Worm (Caenorhabditis elegans) whole organism, L2 larva: ENCODE data around the gene mltn-7.

Experiments
- C34F6.9 ChIP-seq: fragments of 150-350 bp; optimal IDR thresholded peaks from 2 replicates; lab custom pipeline; 2014; ENCODE audit warnings: missing biosample characterization, missing genetic modification characterization
- F13H6.1 ChIP-seq: sonication (generic microtip); optimal IDR thresholded peaks from 2 replicates; lab custom pipeline; 2016; ENCODE audit warnings: missing genetic modification characterization, missing compliant biosample characterization
- R02D3.7 ChIP-seq: fragments of 150-350 bp; optimal IDR thresholded peaks from 2 replicates; lab custom pipeline; 2014; ENCODE audit warnings: missing biosample characterization, missing genetic modification characterization
- Y55F3AM.14 ChIP-seq: fragments of 200-800 bp; sonication (Bioruptor generic); optimal IDR thresholded peaks from 2 replicates; lab custom pipeline; 2018; ENCODE audit warnings: mild to moderate bottlenecking, missing genetic modification characterization, missing compliant biosample characterization
- ZK546.5 ChIP-seq: sonication (generic microtip); optimal IDR thresholded peaks from 2 replicates; lab custom pipeline; 2017; ENCODE audit warnings: missing biosample characterization, missing genetic modification characterization
- alr-1 ChIP-seq: fragments of 150-350 bp; optimal IDR thresholded peaks from 2 replicates; lab custom pipeline; 2014; ENCODE audit warnings: missing biosample characterization, missing genetic modification characterization
- aly-2 ChIP-seq: fragments of 150-350 bp; optimal IDR thresholded peaks from 2 replicates; lab custom pipeline; 2014; ENCODE audit warnings: missing biosample characterization, missing genetic modification characterization
- ama-1 ChIP-seq: fragments of 150-350 bp; optimal IDR thresholded peaks from 2 replicates; lab custom pipeline; 2018; ENCODE audit warnings: inconsistent platforms
- blmp-1 ChIP-seq: sonication (generic microtip); optimal IDR thresholded peaks from 2 replicates; lab custom pipeline; 2017; ENCODE audit warnings: missing genetic modification characterization, mild to moderate bottlenecking, missing compliant biosample characterization, antibody characterized with exemption, moderate library complexity; ENCODE audit not compliant: insufficient read depth
- ceh-16 ChIP-seq: fragments of 150-350 bp; optimal IDR thresholded peaks from 2 replicates; lab custom pipeline; 2014; ENCODE audit warnings: missing biosample characterization, missing genetic modification characterization
- ceh-82 ChIP-seq: fragments of 150-350 bp; optimal IDR thresholded peaks from 2 replicates; lab custom pipeline; 2014; ENCODE audit warnings: missing biosample characterization, missing genetic modification characterization
- crh-2 ChIP-seq: sonication (generic microtip); optimal IDR thresholded peaks from 2 replicates; lab custom pipeline; 2017; ENCODE audit warnings: missing biosample characterization, missing genetic modification characterization
- dmd-4 ChIP-seq: sonication (generic microtip); optimal IDR thresholded peaks from 2 replicates; lab custom pipeline; 2017; ENCODE audit warnings: missing biosample characterization, missing genetic modification characterization
- egl-27 ChIP-seq: sonication (generic microtip); optimal IDR thresholded peaks from 3 replicates; lab custom pipeline; 2017; ENCODE audit warnings: missing biosample characterization, missing genetic modification reagents, missing genetic modification characterization
- elt-1 ChIP-seq: fragments of 150-350 bp; optimal IDR thresholded peaks from 2 replicates; lab custom pipeline; 2014; ENCODE audit warnings: missing biosample characterization, missing genetic modification characterization
- elt-3 ChIP-seq: sonication (generic microtip); optimal IDR thresholded peaks from 2 replicates; lab custom pipeline; 2017; ENCODE audit warnings: missing biosample characterization, missing genetic modification characterization
- fos-1 ChIP-seq: fragments of 150-350 bp; optimal IDR thresholded peaks from 2 replicates; lab custom pipeline; 2014; ENCODE audit warnings: missing biosample characterization, missing genetic modification characterization
- gmeb-1 ChIP-seq: fragments of 150-350 bp; optimal IDR thresholded peaks from 2 replicates; lab custom pipeline; 2014; ENCODE audit warnings: missing biosample characterization, missing genetic modification characterization
- lin-11 ChIP-seq: fragments of 150-350 bp; sonication (generic microtip); optimal IDR thresholded peaks from 2 replicates; lab custom pipeline; 2014; ENCODE audit warnings: missing biosample characterization, missing genetic modification characterization, inconsistent platforms, mixed read lengths
- lin-13 ChIP-seq: fragments of 150-350 bp; optimal IDR thresholded peaks from 2 replicates; lab custom pipeline; 2014; ENCODE audit warnings: missing biosample characterization, missing genetic modification reagents, missing genetic modification characterization
- lin-39 ChIP-seq: fragments of 150-350 bp; optimal IDR thresholded peaks from 2 replicates; lab custom pipeline; 2014; ENCODE audit warnings: missing biosample characterization, missing genetic modification reagents, missing genetic modification characterization
- lsy-2 ChIP-seq, 2 experiments: fragments of 150-350 bp in 1 of 2; sonication (generic microtip) in 1 of 2; optimal IDR thresholded peaks; 2 replicates each; lab custom pipeline; 2014 to 2017; ENCODE audit warnings: missing biosample characterization in 2 of 2, missing genetic modification characterization in 2 of 2
- mab-5 ChIP-seq: fragments of 150-350 bp; optimal IDR thresholded peaks from 2 replicates; lab custom pipeline; 2014; ENCODE audit warnings: missing biosample characterization, missing genetic modification characterization
- mbf-1 ChIP-seq: sonication (generic microtip); optimal IDR thresholded peaks from 2 replicates; lab custom pipeline; 2017; ENCODE audit warnings: missing biosample characterization, missing genetic modification characterization
- mdl-1 ChIP-seq, 2 experiments: fragments of 150-350 bp in 1 of 2; sonication (generic microtip) in 1 of 2; optimal IDR thresholded peaks; 2 replicates each; lab custom pipeline; 2017; ENCODE audit warnings: missing biosample characterization in 2 of 2, missing genetic modification characterization in 2 of 2
- nhr-10 ChIP-seq: sonication (generic microtip); optimal IDR thresholded peaks from 2 replicates; lab custom pipeline; 2017; ENCODE audit warnings: missing biosample characterization, missing genetic modification characterization
- nhr-11 ChIP-seq: fragments of 150-350 bp; optimal IDR thresholded peaks from 2 replicates; lab custom pipeline; 2014; ENCODE audit warnings: missing biosample characterization, missing genetic modification characterization
- nhr-12 ChIP-seq: fragments of 150-350 bp; optimal IDR thresholded peaks from 2 replicates; lab custom pipeline; 2014; ENCODE audit warnings: missing biosample characterization, missing genetic modification characterization
- nhr-129 ChIP-seq: fragments of 150-350 bp; optimal IDR thresholded peaks from 2 replicates; lab custom pipeline; 2014; ENCODE audit warnings: missing biosample characterization, missing genetic modification characterization
- nhr-21 ChIP-seq: fragments of 150-350 bp; optimal IDR thresholded peaks from 2 replicates; lab custom pipeline; 2014; ENCODE audit warnings: missing biosample characterization, missing genetic modification characterization
- nhr-23 ChIP-seq: fragments of 150-350 bp; optimal IDR thresholded peaks from 2 replicates; lab custom pipeline; 2014; ENCODE audit warnings: missing biosample characterization, missing genetic modification reagents, missing genetic modification characterization
- nhr-237 ChIP-seq: fragments of 150-350 bp; optimal IDR thresholded peaks from 2 replicates; lab custom pipeline; 2014; ENCODE audit warnings: missing biosample characterization, missing genetic modification characterization
- nhr-25 ChIP-seq: fragments of 150-350 bp; sonication (generic microtip); optimal IDR thresholded peaks from 3 replicates; lab custom pipeline; 2014; ENCODE audit warnings: missing biosample characterization, missing genetic modification characterization
- nhr-6 ChIP-seq: fragments of 150-350 bp; optimal IDR thresholded peaks from 2 replicates; lab custom pipeline; 2014; ENCODE audit warnings: missing biosample characterization, missing genetic modification characterization
- nhr-77 ChIP-seq: fragments of 150-350 bp; optimal IDR thresholded peaks from 2 replicates; lab custom pipeline; 2014; ENCODE audit warnings: missing biosample characterization, missing genetic modification characterization
- peb-1 ChIP-seq: fragments of 150-350 bp; optimal IDR thresholded peaks from 2 replicates; lab custom pipeline; 2014; ENCODE audit warnings: missing biosample characterization, missing genetic modification characterization
- sem-4 ChIP-seq: fragments of 150-350 bp; optimal IDR thresholded peaks from 2 replicates; lab custom pipeline; 2014; ENCODE audit warnings: missing biosample characterization, missing genetic modification reagents, missing genetic modification characterization
- skn-1 ChIP-seq: sonication (generic microtip); optimal IDR thresholded peaks from 2 replicates; lab custom pipeline; 2017; ENCODE audit warnings: missing biosample characterization, missing genetic modification characterization
- sma-3 ChIP-seq: sonication (generic microtip); optimal IDR thresholded peaks from 2 replicates; lab custom pipeline; 2016; ENCODE audit warnings: missing genetic modification reagents, missing genetic modification characterization, missing compliant biosample characterization
- sma-9 ChIP-seq, 2 experiments: fragments of 150-350 bp in 1 of 2; sonication (generic microtip) in 1 of 2; optimal IDR thresholded peaks; 2 replicates each; lab custom pipeline; 2014 to 2016; ENCODE audit warnings: missing genetic modification characterization in 2 of 2, mild to moderate bottlenecking in 1 of 2, missing biosample characterization in 1 of 2, missing compliant biosample characterization in 1 of 2, missing genetic modification reagents in 1 of 2, moderate library complexity in 1 of 2
- snpc-4 ChIP-seq: fragments of 150-350 bp; optimal IDR thresholded peaks from 2 replicates; lab custom pipeline; 2014; ENCODE audit warnings: missing biosample characterization, missing genetic modification characterization
- unc-39 ChIP-seq: fragments of 150-350 bp; optimal IDR thresholded peaks from 2 replicates; lab custom pipeline; 2014; ENCODE audit warnings: missing biosample characterization, missing genetic modification characterization
- unc-55 ChIP-seq: fragments of 150-350 bp; sonication (generic microtip); optimal IDR thresholded peaks from 3 replicates; lab custom pipeline; 2014; ENCODE audit warnings: missing biosample characterization, missing genetic modification reagents, missing genetic modification characterization
- unc-62 ChIP-seq: fragments of 150-350 bp; optimal IDR thresholded peaks from 2 replicates; lab custom pipeline; 2014; ENCODE audit warnings: missing biosample characterization, missing genetic modification reagents, missing genetic modification characterization
- zag-1 ChIP-seq: fragments of 150-350 bp; optimal IDR thresholded peaks from 2 replicates; lab custom pipeline; 2014; ENCODE audit warnings: missing biosample characterization, missing genetic modification characterization
- ztf-1 ChIP-seq: fragments of 200-800 bp; sonication (Bioruptor generic); conservative IDR thresholded peaks from 2 replicates; pipeline ENCODE4 v1.3.6; 2022; ENCODE audit warnings: missing genetic modification characterization, missing compliant biosample characterization
- ztf-11 ChIP-seq: sonication (generic microtip); optimal IDR thresholded peaks from 2 replicates; lab custom pipeline; 2017; ENCODE audit warnings: missing biosample characterization, missing genetic modification characterization
- ztf-4 ChIP-seq: fragments of 150-350 bp; optimal IDR thresholded peaks from 2 replicates; lab custom pipeline; 2014; ENCODE audit warnings: missing biosample characterization, missing genetic modification characterization

Gene mltn-7

ce11 chrV:380186-380585 lies 10.1 kb downstream of the mltn-7 start, which contains the start of gene mltn-8:
mltn-8 (minus strand) TSS chrV:380286.
- TF ChIP-seq nhr-11 (tag; lab: Kevin White, UChicago) (no peak), Y55F3AM.14 (GFP tag; lab: Kevin White, UChicago) (no peak), nhr-12 (tag; lab: Kevin White, UChicago) (no peak), nhr-21 (tag; lab: Kevin White, UChicago) (no peak), ZK546.5 (tag; lab: Kevin White, UChicago) (no peak), unc-39 (no peak), blmp-1 (tag; lab: Kevin White, UChicago) (no peak)

DNA sequence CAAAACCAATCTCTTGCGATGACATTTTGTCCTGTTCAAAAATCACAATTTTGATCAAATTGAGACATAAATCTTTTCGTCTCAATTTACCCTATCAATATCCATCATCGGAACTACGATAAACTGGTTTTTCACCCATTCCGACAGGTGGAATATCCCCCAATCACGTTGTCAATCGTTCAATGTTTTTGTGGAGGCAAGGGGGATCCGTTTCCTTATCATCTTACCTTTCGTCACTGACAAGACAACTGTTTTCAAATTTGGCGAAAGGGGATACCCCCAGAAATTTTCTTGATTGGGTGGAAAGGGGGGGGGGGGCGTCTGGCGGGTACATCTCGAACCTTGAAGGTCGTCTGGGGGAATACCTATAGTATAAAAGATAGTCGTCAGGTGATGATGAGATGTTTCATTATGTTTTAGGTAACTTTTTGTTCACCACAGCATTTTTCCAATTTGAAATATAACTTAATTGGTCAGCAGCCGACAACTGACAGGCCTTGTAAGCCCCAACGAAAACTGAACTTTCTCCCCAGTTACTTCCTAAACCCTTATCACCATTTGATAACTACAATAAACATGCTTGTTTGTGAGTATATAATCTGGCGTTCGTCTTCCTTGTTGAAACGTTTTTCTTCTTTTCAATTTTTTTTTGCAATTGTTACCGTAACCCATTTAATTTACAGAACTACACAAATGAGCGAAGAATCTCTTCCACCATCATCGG lies 11.3 kb downstream of the mltn-7 start, which contains the start of gene ZK6.8:
ZK6.8 (plus strand) TSS at position 682 of the 724 bp plus-strand sequence.
- TF ChIP-seq mab-5 (tag; lab: Kevin White, UChicago) = peak; percentile 26
- TF ChIP-seq dmd-4 (tag; lab: Kevin White, UChicago) = no peak
- no peak for TF ChIP-seq sem-4 (tag; lab: Kevin White, UChicago)
- TF ChIP-seq nhr-237 = no peak
- peak; percentile 22 for TF ChIP-seq nhr-129 (tag; lab: Kevin White, UChicago)
- TF ChIP-seq lin-13 (GFP tag; lab: Kevin White, UChicago) = no peak
- TF ChIP-seq lsy-2 (tag; optimal IDR thresholded peaks at IDR 0.05; lab: Kevin White, UChicago) = no peak
- TF ChIP-seq nhr-21 (tag; lab: Kevin White, UChicago) = peak; percentile 96
- no peak for TF ChIP-seq R02D3.7 (tag; lab: Kevin White, UChicago)
- TF ChIP-seq nhr-10 (tag; lab: Kevin White, UChicago) = no peak
- no peak for TF ChIP-seq unc-39
- no peak for TF ChIP-seq mbf-1 (tag; lab: Kevin White, UChicago)
- peak; percentile 20 for TF ChIP-seq snpc-4
- no peak for TF ChIP-seq ztf-11 (tag; lab: Kevin White, UChicago)
- TF ChIP-seq crh-2 (tag; lab: Kevin White, UChicago) = no peak
- no peak for TF ChIP-seq nhr-77 (tag; lab: Kevin White, UChicago)
- TF ChIP-seq skn-1 (tag; lab: Kevin White, UChicago) = no peak
- TF ChIP-seq nhr-25 (tag; lab: Kevin White, UChicago) = peak; percentile 92
- TF ChIP-seq nhr-12 (tag; lab: Kevin White, UChicago) = no peak
- peak; percentile 26 to 57 for TF ChIP-seq mdl-1 (tag; optimal IDR thresholded peaks at IDR 0.05; lab: Kevin White, UChicago)
- peak; percentile 54 for TF ChIP-seq gmeb-1
- no peak for TF ChIP-seq alr-1 (tag; lab: Kevin White, UChicago)
- peak; percentile 83 for TF ChIP-seq blmp-1 (tag; lab: Kevin White, UChicago)
- TF ChIP-seq ceh-16 = no peak
- peak; percentile 22 for TF ChIP-seq fos-1 (tag; lab: Kevin White, UChicago)
- no peak for TF ChIP-seq F13H6.1 (tag; lab: Kevin White, UChicago)
- TF ChIP-seq lin-39 (tag; lab: Kevin White, UChicago) = no peak
- no peak for TF ChIP-seq zag-1
- no peak for TF ChIP-seq lin-11 (tag; lab: Kevin White, UChicago)
- no peak for TF ChIP-seq nhr-6 (tag; lab: Kevin White, UChicago)
- peak; percentile 84 for TF ChIP-seq sma-3 (GFP tag; lab: Kevin White, UChicago)
- TF ChIP-seq ceh-82 (tag; lab: Kevin White, UChicago) = no peak
- no peak for TF ChIP-seq peb-1 (tag; lab: Kevin White, UChicago)
- TF ChIP-seq ama-1 (lab: Kevin White, UChicago) = no peak
- TF ChIP-seq aly-2 = no peak
- no peak for TF ChIP-seq unc-62 (GFP tag; lab: Kevin White, UChicago)
- no peak for TF ChIP-seq ztf-1 (GFP tag; lab: Robert Waterston, UW)
- TF ChIP-seq ZK546.5 (tag; lab: Kevin White, UChicago) = no peak
- no peak for TF ChIP-seq nhr-11 (tag; lab: Kevin White, UChicago)
- TF ChIP-seq elt-3 = no peak
- TF ChIP-seq elt-1 (tag; lab: Kevin White, UChicago) = no peak
- TF ChIP-seq Y55F3AM.14 (GFP tag; lab: Kevin White, UChicago) = peak; percentile 32
- no peak for TF ChIP-seq ztf-4 (tag; lab: Kevin White, UChicago)
- no peak for TF ChIP-seq nhr-23 (tag; lab: Kevin White, UChicago)
- peak; percentile 99 for TF ChIP-seq sma-9 (GFP tag; optimal IDR thresholded peaks at IDR 0.05; lab: Kevin White, UChicago)
- TF ChIP-seq sma-9 (tag; optimal IDR thresholded peaks at IDR 0.05; lab: Kevin White, UChicago) = no peak
- peak; percentile 77 for TF ChIP-seq egl-27
- no peak for TF ChIP-seq unc-55
- no peak for TF ChIP-seq C34F6.9 (tag; lab: Kevin White, UChicago)
- TF ChIP-seq, all 48 proteins: peak for 13
